Fruit fly (Drosophila melanogaster) whole organism, prepupa: ENCODE results near the gene CG34461.

ENCODE experiments used
- CG10631 ChIP-seq: fragments of 200-800 bp; sonication (Bioruptor generic); optimal IDR thresholded peaks from 2 replicates; lab custom pipeline; 2016; ENCODE audit warnings: missing biosample characterization, missing genetic modification characterization
- CG10669 ChIP-seq: fragments of 200-800 bp; sonication (Bioruptor generic); optimal IDR thresholded peaks from 3 replicates; lab custom pipeline; 2018; ENCODE audit warnings: missing biosample characterization, mild to moderate bottlenecking, missing genetic modification characterization, moderate library complexity
- CG11294 ChIP-seq: fragments of 200-800 bp; sonication (Bioruptor generic); IDR thresholded peaks from 2 replicates; pipeline ENCODE4 v1.3.6; 2022; ENCODE audit warnings: missing biosample characterization, missing genetic modification characterization
- CG11902 ChIP-seq: fragments of 200-800 bp; sonication (Bioruptor generic); optimal IDR thresholded peaks from 3 replicates; lab custom pipeline; 2016; ENCODE audit warnings: missing biosample characterization, missing genetic modification characterization
- CG15336 ChIP-seq: fragments of 200-800 bp; sonication (Bioruptor generic); IDR thresholded peaks from 2 replicates; pipeline ENCODE4 v1.3.6; 2022; ENCODE audit warnings: missing biosample characterization, missing genetic modification characterization
- CG1621 ChIP-seq: fragments of 200-800 bp; sonication (Bioruptor generic); optimal IDR thresholded peaks from 3 replicates; lab custom pipeline; 2018; ENCODE audit warnings: missing biosample characterization, mild to moderate bottlenecking, missing genetic modification characterization
- CG16779 ChIP-seq: fragments of 200-800 bp; sonication (Bioruptor generic); optimal IDR thresholded peaks from 3 replicates; lab custom pipeline; 2017; ENCODE audit warnings: missing biosample characterization, mild to moderate bottlenecking, missing genetic modification characterization
- CG3032 ChIP-seq: fragments of 200-800 bp; optimal IDR thresholded peaks from 2 replicates; lab custom pipeline; 2019; ENCODE audit warnings: missing biosample characterization, mild to moderate bottlenecking, missing genetic modification characterization, moderate library complexity
- CG32006 ChIP-seq: fragments of 200-800 bp; sonication (Bioruptor generic); optimal IDR thresholded peaks from 3 replicates; lab custom pipeline; 2017; ENCODE audit warnings: missing biosample characterization, mild to moderate bottlenecking, missing genetic modification characterization
- CG34406 ChIP-seq: fragments of 200-800 bp; sonication (Bioruptor generic); optimal IDR thresholded peaks from 3 replicates; lab custom pipeline; 2016; ENCODE audit warnings: missing biosample characterization, missing genetic modification characterization
- CG3919 ChIP-seq: fragments of 200-800 bp; sonication (Bioruptor generic); optimal IDR thresholded peaks from 3 replicates; lab custom pipeline; 2016; ENCODE audit warnings: missing biosample characterization, missing genetic modification characterization
- CG4318 ChIP-seq: fragments of 200-800 bp; sonication (Bioruptor generic); optimal IDR thresholded peaks from 3 replicates; lab custom pipeline; 2017; ENCODE audit warnings: missing biosample characterization, mild to moderate bottlenecking, missing genetic modification characterization
- CG6163 ChIP-seq: fragments of 200-800 bp; sonication (Bioruptor generic); IDR thresholded peaks from 3 replicates; pipeline ENCODE4 v1.3.6; 2022; ENCODE audit warnings: missing biosample characterization, missing genetic modification characterization
- CG6276 ChIP-seq: fragments of 200-800 bp; sonication (Bioruptor generic); optimal IDR thresholded peaks from 2 replicates; lab custom pipeline; 2017; ENCODE audit warnings: missing biosample characterization, mild to moderate bottlenecking, missing genetic modification characterization
- CG6792 ChIP-seq: fragments of 200-800 bp; sonication (Bioruptor generic); optimal IDR thresholded peaks from 3 replicates; lab custom pipeline; 2016; ENCODE audit warnings: missing biosample characterization, missing genetic modification characterization
- CG6808 ChIP-seq: fragments of 200-800 bp; sonication (Bioruptor generic); optimal IDR thresholded peaks from 3 replicates; lab custom pipeline; 2017; ENCODE audit warnings: missing biosample characterization, missing genetic modification characterization, mild to moderate bottlenecking, moderate library complexity, missing genetic modification reagents
- CG6854 ChIP-seq: fragments of 200-800 bp; sonication (Bioruptor generic); optimal IDR thresholded peaks from 2 replicates; lab custom pipeline; 2017; ENCODE audit warnings: missing biosample characterization, mild to moderate bottlenecking, missing genetic modification characterization
- CG7368 ChIP-seq: fragments of 200-800 bp; sonication (Bioruptor generic); optimal IDR thresholded peaks from 3 replicates; lab custom pipeline; 2016; ENCODE audit warnings: missing biosample characterization, missing genetic modification characterization
- CG8119 ChIP-seq: fragments of 200-800 bp; sonication (Bioruptor generic); IDR thresholded peaks from 3 replicates; pipeline ENCODE4 v1.3.6; 2022; ENCODE audit warnings: missing biosample characterization, missing genetic modification characterization
- CG8319 ChIP-seq: fragments of 200-800 bp; sonication (Bioruptor generic); optimal IDR thresholded peaks from 3 replicates; lab custom pipeline; 2016; ENCODE audit warnings: missing biosample characterization, missing genetic modification characterization
- CG8632 ChIP-seq: fragments of 200-800 bp; sonication (Bioruptor generic); optimal IDR thresholded peaks from 3 replicates; lab custom pipeline; 2016; ENCODE audit warnings: missing biosample characterization, missing genetic modification characterization
- CG9139 ChIP-seq: fragments of 200-800 bp; sonication (Bioruptor generic); optimal IDR thresholded peaks from 3 replicates; lab custom pipeline; 2017; ENCODE audit warnings: missing biosample characterization, mild to moderate bottlenecking, missing genetic modification characterization
- Eip75B ChIP-seq: fragments of 200-800 bp; sonication (Bioruptor generic); optimal IDR thresholded peaks from 3 replicates; lab custom pipeline; 2016; ENCODE audit warnings: missing biosample characterization, missing genetic modification characterization
- Eip93F ChIP-seq: fragments of 200-800 bp; sonication (Bioruptor generic); optimal IDR thresholded peaks from 2 replicates; lab custom pipeline; 2016; ENCODE audit warnings: missing biosample characterization, mild to moderate bottlenecking, missing genetic modification characterization
- Ets96B ChIP-seq: fragments of 200-800 bp; optimal IDR thresholded peaks from 2 replicates; lab custom pipeline; 2019; ENCODE audit warnings: missing biosample characterization, mild to moderate bottlenecking, missing genetic modification characterization, moderate library complexity
- Gug ChIP-seq: fragments of 200-800 bp; sonication (Bioruptor generic); IDR thresholded peaks from 2 replicates; pipeline ENCODE4 v1.3.6; 2022; ENCODE audit warnings: missing biosample characterization, missing genetic modification characterization
- Hr38 ChIP-seq: sonication (Bioruptor generic); optimal IDR thresholded peaks from 2 replicates; lab custom pipeline; 2016; ENCODE audit warnings: missing biosample characterization, missing genetic modification characterization
- Hr39 ChIP-seq: fragments of 200-800 bp; sonication (Bioruptor generic); optimal IDR thresholded peaks from 2 replicates; lab custom pipeline; 2016; ENCODE audit warnings: missing biosample characterization, missing genetic modification characterization
- Lpt ChIP-seq: fragments of 200-800 bp; sonication (Bioruptor generic); optimal IDR thresholded peaks from 3 replicates; lab custom pipeline; 2016; ENCODE audit warnings: missing biosample characterization, missing genetic modification characterization
- OdsH ChIP-seq: fragments of 200-800 bp; sonication (Bioruptor generic); optimal IDR thresholded peaks from 3 replicates; lab custom pipeline; 2016; ENCODE audit warnings: missing biosample characterization, missing genetic modification characterization
- Smox ChIP-seq: fragments of 200-800 bp; sonication (Bioruptor generic); optimal IDR thresholded peaks from 3 replicates; lab custom pipeline; 2016; ENCODE audit warnings: missing biosample characterization, missing genetic modification characterization
- Sox15 ChIP-seq: fragments of 200-800 bp; sonication (Bioruptor generic); optimal IDR thresholded peaks from 3 replicates; lab custom pipeline; 2016; ENCODE audit warnings: missing biosample characterization, missing genetic modification characterization
- achi ChIP-seq: fragments of 200-800 bp; sonication (Bioruptor generic); optimal IDR thresholded peaks from 3 replicates; lab custom pipeline; 2016; ENCODE audit warnings: missing biosample characterization, missing genetic modification characterization
- cyc ChIP-seq: fragments of 200-800 bp; sonication (Bioruptor generic); optimal IDR thresholded peaks from 3 replicates; lab custom pipeline; 2016; ENCODE audit warnings: missing biosample characterization, missing genetic modification characterization
- dac ChIP-seq: fragments of 200-800 bp; sonication (Bioruptor generic); optimal IDR thresholded peaks from 2 replicates; lab custom pipeline; 2017; ENCODE audit warnings: missing biosample characterization, mild to moderate bottlenecking, missing genetic modification characterization
- dsx ChIP-seq: fragments of 200-800 bp; optimal IDR thresholded peaks from 3 replicates; lab custom pipeline; 2019; ENCODE audit warnings: missing biosample characterization, mild to moderate bottlenecking, missing genetic modification characterization, moderate library complexity; ENCODE audit not compliant: poor library complexity, severe bottlenecking
- eg ChIP-seq: fragments of 200-800 bp; sonication (Bioruptor generic); IDR thresholded peaks from 3 replicates; pipeline ENCODE4 v1.3.6; 2022; ENCODE audit warnings: missing biosample characterization, missing genetic modification characterization
- esn ChIP-seq: fragments of 200-800 bp; sonication (Bioruptor generic); optimal IDR thresholded peaks from 2 replicates; lab custom pipeline; 2016; ENCODE audit warnings: missing biosample characterization, mild to moderate bottlenecking, missing genetic modification characterization, moderate library complexity
- fd59A ChIP-seq: fragments of 200-800 bp; sonication (Bioruptor generic); optimal IDR thresholded peaks from 2 replicates; lab custom pipeline; 2017; ENCODE audit warnings: missing biosample characterization, mild to moderate bottlenecking, missing genetic modification characterization, missing genetic modification reagents
- fd85E ChIP-seq: fragments of 200-800 bp; sonication (Bioruptor generic); optimal IDR thresholded peaks from 3 replicates; lab custom pipeline; 2016; ENCODE audit warnings: missing biosample characterization, missing genetic modification characterization
- fkh ChIP-seq: fragments of 200-800 bp; sonication (Bioruptor generic); optimal IDR thresholded peaks from 3 replicates; lab custom pipeline; 2017; ENCODE audit warnings: missing biosample characterization, mild to moderate bottlenecking, missing genetic modification characterization, moderate library complexity
- lz ChIP-seq: fragments of 200-800 bp; sonication (Bioruptor generic); optimal IDR thresholded peaks from 3 replicates; lab custom pipeline; 2016; ENCODE audit warnings: missing biosample characterization, missing genetic modification characterization
- net ChIP-seq: fragments of 200-800 bp; sonication (Bioruptor generic); optimal IDR thresholded peaks from 3 replicates; lab custom pipeline; 2016; ENCODE audit warnings: missing biosample characterization, missing genetic modification characterization
- spab ChIP-seq: fragments of 200-800 bp; sonication (Bioruptor generic); optimal IDR thresholded peaks from 2 replicates; lab custom pipeline; 2017; ENCODE audit warnings: missing biosample characterization, mild to moderate bottlenecking, missing genetic modification characterization, missing genetic modification reagents
- ss ChIP-seq, 2 experiments: fragments of 200-800 bp; sonication (Bioruptor generic); optimal IDR thresholded peaks; 2 replicates in 1 of 2; 3 replicates in 1 of 2; lab custom pipeline; 2017 to 2018; ENCODE audit warnings: mild to moderate bottlenecking in 2 of 2, missing biosample characterization in 2 of 2, missing genetic modification characterization in 2 of 2, moderate library complexity in 1 of 2
- svp ChIP-seq: fragments of 200-800 bp; sonication (Bioruptor generic); peaks from one replicate; lab custom pipeline; 2016; ENCODE audit warnings: missing biosample characterization, missing genetic modification characterization
- topi ChIP-seq: fragments of 200-800 bp; sonication (Bioruptor generic); optimal IDR thresholded peaks from 3 replicates; lab custom pipeline; 2016; ENCODE audit warnings: missing biosample characterization, missing genetic modification characterization
- vri ChIP-seq: fragments of 200-800 bp; sonication (Bioruptor generic); optimal IDR thresholded peaks from 3 replicates; lab custom pipeline; 2016; ENCODE audit warnings: missing biosample characterization, mild to moderate bottlenecking, missing genetic modification characterization

The CG34461 gene

dm6 chr3L:8360063-8360642, 34.5 kb downstream of the CG34461 start (continued):
- peak; percentile 61; the same call in 2 of the 3 replicates for TF ChIP-seq CG8119 (GFP tag; lab: Robert Waterston, UW)
- no peak for TF ChIP-seq topi (GFP tag; lab: Kevin White, UChicago)
- TF ChIP-seq CG6854: no peak
- peak; percentile 84 for TF ChIP-seq CG6276 (GFP tag; lab: Kevin White, UChicago)
- TF ChIP-seq Eip75B (GFP tag; lab: Kevin White, UChicago): no peak
- no peak for TF ChIP-seq CG11902 (GFP tag; lab: Kevin White, UChicago)
- TF ChIP-seq CG7368: peak; percentile 19
- TF ChIP-seq achi: no peak
- no peak for TF ChIP-seq CG8632 (GFP tag; lab: Kevin White, UChicago)
- no peak for TF ChIP-seq fd85E (GFP tag; lab: Kevin White, UChicago)
- peak; percentile 48 for TF ChIP-seq CG1621 (tag; lab: Kevin White, UChicago)
- TF ChIP-seq vri (GFP tag; lab: Kevin White, UChicago): no peak
- no peak for TF ChIP-seq Hr38 (GFP tag; lab: Kevin White, UChicago)
- peak; percentile 10 for TF ChIP-seq fd59A
- TF ChIP-seq CG3032 (tag; lab: Kevin White, UChicago): peak; percentile 25
- TF ChIP-seq fkh (GFP tag; lab: Kevin White, UChicago): no peak
- no peak for TF ChIP-seq CG15336
- TF ChIP-seq CG4318 (GFP tag; lab: Kevin White, UChicago): no peak
- peak; percentile 44 for TF ChIP-seq Eip93F (GFP tag; lab: Kevin White, UChicago)
- TF ChIP-seq esn (GFP tag; lab: Kevin White, UChicago): no peak
- TF ChIP-seq CG10669 (GFP tag; lab: Kevin White, UChicago): peak; percentile 59
- TF ChIP-seq CG3919: no peak
- no peak for TF ChIP-seq svp
- no peak for TF ChIP-seq CG6792 (GFP tag; lab: Kevin White, UChicago)
- no peak for TF ChIP-seq OdsH (GFP tag; lab: Kevin White, UChicago)
- no peak for TF ChIP-seq CG10631 (GFP tag; lab: Kevin White, UChicago)
- TF ChIP-seq CG11294: peak; percentile 8; the same call in 1 of the 2 replicates
- no peak for TF ChIP-seq net (GFP tag; lab: Kevin White, UChicago)
- TF ChIP-seq eg: peak; percentile 55; the same call in 2 of the 3 replicates
- TF ChIP-seq dsx (GFP tag; lab: Kevin White, UChicago): peak; percentile 20
- peak; percentile 6 for TF ChIP-seq CG16779 (tag; lab: Kevin White, UChicago)
- TF ChIP-seq Hr39 (GFP tag; lab: Kevin White, UChicago): no peak
- TF ChIP-seq Lpt: peak; percentile 26
- no peak for TF ChIP-seq dac (GFP tag; lab: Kevin White, UChicago)
- peak; percentile 78 to 89 for TF ChIP-seq ss (GFP tag; optimal IDR thresholded peaks at IDR 0.05; lab: Kevin White, UChicago)
- no peak for TF ChIP-seq cyc (GFP tag; lab: Kevin White, UChicago)

- peak; percentile 63 for TF ChIP-seq Eip75B (GFP tag; lab: Kevin White, UChicago)
- no peak for TF ChIP-seq Ets96B
- no peak for TF ChIP-seq CG8632 (GFP tag; lab: Kevin White, UChicago)
- no peak for TF ChIP-seq CG9139 (GFP tag; lab: Kevin White, UChicago)
- no peak for TF ChIP-seq CG8319 (GFP tag; lab: Kevin White, UChicago)
- TF ChIP-seq Hr39 (GFP tag; lab: Kevin White, UChicago): no peak
- TF ChIP-seq Sox15 (GFP tag; lab: Kevin White, UChicago): no peak
- TF ChIP-seq CG10669 (GFP tag; lab: Kevin White, UChicago): no peak
- TF ChIP-seq fkh (GFP tag; lab: Kevin White, UChicago): no peak
- no peak for TF ChIP-seq dac (GFP tag; lab: Kevin White, UChicago)
- peak; percentile 18 for TF ChIP-seq CG34406 (GFP tag; lab: Kevin White, UChicago)
- TF ChIP-seq vri (GFP tag; lab: Kevin White, UChicago): peak; percentile 79
- peak; percentile 38; the same call in 1 of the 3 replicates for TF ChIP-seq CG6163 (GFP tag; lab: Robert Waterston, UW)
- TF ChIP-seq CG6808: peak; percentile 12
- peak; percentile 24 for TF ChIP-seq dsx (GFP tag; lab: Kevin White, UChicago)
- no peak for TF ChIP-seq Gug (GFP tag; lab: Robert Waterston, UW)
- TF ChIP-seq CG3032 (tag; lab: Kevin White, UChicago): no peak
- TF ChIP-seq lz (GFP tag; lab: Kevin White, UChicago): no peak
- no peak for TF ChIP-seq CG4318 (GFP tag; lab: Kevin White, UChicago)
- TF ChIP-seq Smox (GFP tag; lab: Kevin White, UChicago): no peak
- TF ChIP-seq achi: no peak
- no peak for TF ChIP-seq Hr38 (GFP tag; lab: Kevin White, UChicago)
- TF ChIP-seq spab (GFP tag; lab: Kevin White, UChicago): no peak
- TF ChIP-seq ss (GFP tag; optimal IDR thresholded peaks at IDR 0.05; lab: Kevin White, UChicago): peak in 1 of 2 experiments; percentile 32
- TF ChIP-seq svp: peak; percentile 84
- no peak for TF ChIP-seq CG7368
- TF ChIP-seq CG32006 (GFP tag; lab: Kevin White, UChicago): no peak
Measured at dm6 chr3L:8360643-8361110, 35.0 kb downstream of the CG34461 start, which contains the start of gene Idh. TSS of gene Idh (minus strand) at chr3L:8360906.
